Fruit fly (Drosophila melanogaster) whole organism, embryonic: ENCODE results near the gene CG9171.

ENCODE experiments used
- CG10267 ChIP-seq: fragments of 200-800 bp; sonication (Bioruptor generic); optimal IDR thresholded peaks from 2 replicates; lab custom pipeline; 2018; ENCODE audit warnings: missing biosample characterization, mild to moderate bottlenecking, missing genetic modification characterization, moderate library complexity
- CG10959 ChIP-seq: fragments of 200-800 bp; sonication (Bioruptor generic); IDR thresholded peaks from 2 replicates; pipeline ENCODE4 v1.3.6; 2022; ENCODE audit warnings: missing biosample characterization, missing genetic modification characterization
- CG10979 ChIP-seq: fragments of 200-800 bp; sonication (Bioruptor generic); optimal IDR thresholded peaks from 2 replicates; lab custom pipeline; 2018; ENCODE audit warnings: missing biosample characterization, mild to moderate bottlenecking, missing genetic modification characterization, moderate library complexity
- CG12155 ChIP-seq: fragments of 200-800 bp; sonication (Bioruptor generic); optimal IDR thresholded peaks from 3 replicates; lab custom pipeline; 2016; ENCODE audit warnings: missing biosample characterization, missing genetic modification characterization
- CG12942 ChIP-seq: fragments of 200-800 bp; sonication (Bioruptor generic); optimal IDR thresholded peaks from 3 replicates; lab custom pipeline; 2016; ENCODE audit warnings: missing biosample characterization, missing genetic modification characterization
- CG16863 ChIP-seq: fragments of 200-800 bp; sonication (Bioruptor generic); optimal IDR thresholded peaks from 3 replicates; lab custom pipeline; 2016; ENCODE audit warnings: missing biosample characterization, missing genetic modification characterization
- CG17361 ChIP-seq: fragments of 200-800 bp; sonication (Bioruptor generic); IDR thresholded peaks from 3 replicates; pipeline ENCODE4 v1.3.6; 2022; ENCODE audit warnings: missing biosample characterization, missing genetic modification characterization
- CG17612 ChIP-seq: fragments of 200-800 bp; sonication (Bioruptor generic); IDR thresholded peaks from 2 replicates; pipeline ENCODE4 v1.3.6; 2022; ENCODE audit warnings: missing biosample characterization, missing genetic modification characterization
- CG2129 ChIP-seq: fragments of 200-800 bp; sonication (Bioruptor generic); IDR thresholded peaks from 2 replicates; pipeline ENCODE4 v1.3.6; 2022; ENCODE audit warnings: missing biosample characterization, missing genetic modification characterization; ENCODE audit not compliant: partially characterized antibody
- CG2202 ChIP-seq: fragments of 200-800 bp; sonication (Bioruptor generic); optimal IDR thresholded peaks from 2 replicates; lab custom pipeline; 2018; ENCODE audit warnings: missing biosample characterization, mild to moderate bottlenecking, missing genetic modification characterization
- CG31441 ChIP-seq: fragments of 200-800 bp; sonication (Bioruptor generic); IDR thresholded peaks from 2 replicates; pipeline ENCODE4 v1.3.6; 2022; ENCODE audit warnings: missing biosample characterization, missing genetic modification characterization
- CG3281 ChIP-seq: fragments of 200-800 bp; sonication (Bioruptor generic); optimal IDR thresholded peaks from 3 replicates; lab custom pipeline; 2017; ENCODE audit warnings: missing biosample characterization, mild to moderate bottlenecking, missing genetic modification characterization
- CG33213 ChIP-seq: fragments of 200-800 bp; sonication (Bioruptor generic); optimal IDR thresholded peaks from 3 replicates; lab custom pipeline; 2016; ENCODE audit warnings: missing biosample characterization, missing genetic modification characterization
- CG6854 ChIP-seq: fragments of 200-800 bp; sonication (Bioruptor generic); optimal IDR thresholded peaks from 3 replicates; lab custom pipeline; 2017; ENCODE audit warnings: missing biosample characterization, mild to moderate bottlenecking, missing genetic modification characterization
- CG7556 ChIP-seq: fragments of 200-800 bp; sonication (Bioruptor generic); optimal IDR thresholded peaks from 2 replicates; lab custom pipeline; 2017; ENCODE audit warnings: missing biosample characterization, mild to moderate bottlenecking, missing genetic modification characterization
- CG7963 ChIP-seq: fragments of 200-800 bp; sonication (Bioruptor generic); IDR thresholded peaks from 3 replicates; pipeline ENCODE4 v1.3.6; 2022; ENCODE audit warnings: missing biosample characterization, missing genetic modification characterization; ENCODE audit not compliant: partially characterized antibody
- CG8359 ChIP-seq: fragments of 200-800 bp; sonication (Bioruptor generic); optimal IDR thresholded peaks from 2 replicates; lab custom pipeline; 2017; ENCODE audit warnings: missing biosample characterization, mild to moderate bottlenecking, missing genetic modification characterization, borderline replicate concordance
- CG9215 ChIP-seq: fragments of 200-800 bp; sonication (Bioruptor generic); IDR thresholded peaks from 2 replicates; pipeline ENCODE4 v1.3.6; 2022; ENCODE audit warnings: missing biosample characterization, missing genetic modification characterization
- CG9932 ChIP-seq: fragments of 200-800 bp; sonication (Bioruptor generic); IDR thresholded peaks from 2 replicates; pipeline ENCODE4 v1.3.6; 2022; ENCODE audit warnings: missing biosample characterization, missing genetic modification characterization
- Ets97D ChIP-seq: fragments of 200-800 bp; sonication (Bioruptor generic); optimal IDR thresholded peaks from 3 replicates; lab custom pipeline; 2016; ENCODE audit warnings: missing biosample characterization, missing genetic modification characterization
- Gug ChIP-seq: fragments of 200-800 bp; sonication (Bioruptor generic); IDR thresholded peaks from 4 replicates; pipeline ENCODE4 v1.3.6; 2022; ENCODE audit warnings: missing biosample characterization, missing genetic modification characterization
- Hey ChIP-seq: fragments of 200-800 bp; sonication (Bioruptor generic); optimal IDR thresholded peaks from 3 replicates; lab custom pipeline; 2018; ENCODE audit warnings: missing biosample characterization, mild to moderate bottlenecking, missing genetic modification characterization
- NFAT ChIP-seq: fragments of 200-800 bp; sonication (Bioruptor generic); IDR thresholded peaks from 2 replicates; pipeline ENCODE4 v1.3.6; 2022; ENCODE audit warnings: missing biosample characterization, missing genetic modification characterization
- Nf-YA ChIP-seq: fragments of 200-800 bp; sonication (Bioruptor generic); IDR thresholded peaks from 2 replicates; pipeline ENCODE4 v1.3.6; 2022; ENCODE audit warnings: missing biosample characterization, missing genetic modification characterization
- Poxn ChIP-seq: fragments of 200-800 bp; sonication (Bioruptor generic); IDR thresholded peaks from 2 replicates; pipeline ENCODE4 v1.3.6; 2022; ENCODE audit warnings: missing biosample characterization, missing genetic modification characterization
- Sox102F ChIP-seq: fragments of 200-800 bp; sonication (Bioruptor generic); optimal IDR thresholded peaks from 2 replicates; lab custom pipeline; 2018; ENCODE audit warnings: missing biosample characterization, mild to moderate bottlenecking, missing genetic modification characterization, moderate library complexity
- Spps ChIP-seq: fragments of 200-800 bp; sonication (Bioruptor generic); optimal IDR thresholded peaks from 2 replicates; lab custom pipeline; 2018; ENCODE audit warnings: missing biosample characterization, mild to moderate bottlenecking, missing genetic modification characterization
- Stat92E ChIP-seq, 3 experiments: fragments of >200 bp in 2 of 3; fragments of 200-800 bp in 1 of 3; sonication (Bioruptor generic) in 1 of 3; optimal IDR thresholded peaks; 2 replicates each; lab custom pipeline; 2017 to 2019; ENCODE audit warnings: missing biosample characterization in 3 of 3, missing genetic modification characterization in 3 of 3, mild to moderate bottlenecking in 1 of 3, moderate library complexity in 1 of 3
- ase ChIP-seq: fragments of 200-800 bp; sonication (Bioruptor generic); IDR thresholded peaks from 3 replicates; pipeline ENCODE4 v1.3.6; 2022; ENCODE audit warnings: missing biosample characterization, missing genetic modification characterization
- bab2 ChIP-seq: fragments of 200-800 bp; sonication (Bioruptor generic); optimal IDR thresholded peaks from 2 replicates; lab custom pipeline; 2016; ENCODE audit warnings: missing biosample characterization, missing genetic modification characterization
- crc ChIP-seq: fragments of 200-800 bp; sonication (Bioruptor generic); optimal IDR thresholded peaks from 2 replicates; lab custom pipeline; 2016; ENCODE audit warnings: missing biosample characterization, missing genetic modification characterization
- crp ChIP-seq, 2 experiments: fragments of 200-800 bp; sonication (Bioruptor generic); optimal IDR thresholded peaks; 2 replicates in 1 of 2; 3 replicates in 1 of 2; lab custom pipeline; 2017; ENCODE audit warnings: missing biosample characterization in 2 of 2, missing genetic modification characterization in 2 of 2, mild to moderate bottlenecking in 1 of 2, moderate library complexity in 1 of 2
- exex ChIP-seq: fragments of 200-800 bp; sonication (Bioruptor generic); optimal IDR thresholded peaks from 4 replicates; lab custom pipeline; 2018; ENCODE audit warnings: missing biosample characterization, mild to moderate bottlenecking, missing genetic modification characterization, moderate library complexity
- eyg ChIP-seq: fragments of 200-800 bp; sonication (Bioruptor generic); optimal IDR thresholded peaks from 3 replicates; lab custom pipeline; 2016; ENCODE audit warnings: missing biosample characterization, missing genetic modification characterization
- ham ChIP-seq: fragments of 200-800 bp; sonication (Bioruptor generic); IDR thresholded peaks from 2 replicates; pipeline ENCODE4 v1.3.6; 2022; ENCODE audit warnings: missing biosample characterization, missing genetic modification characterization
- ind ChIP-seq: fragments of 200-800 bp; sonication (Bioruptor generic); optimal IDR thresholded peaks from 3 replicates; lab custom pipeline; 2016; ENCODE audit warnings: missing biosample characterization, missing genetic modification characterization
- jing ChIP-seq: fragments of 200-800 bp; sonication (Bioruptor generic); optimal IDR thresholded peaks from 2 replicates; lab custom pipeline; 2018; ENCODE audit warnings: missing biosample characterization, mild to moderate bottlenecking, missing genetic modification characterization
- kni ChIP-seq: fragments of 200-800 bp; sonication (Bioruptor generic); optimal IDR thresholded peaks from 3 replicates; lab custom pipeline; 2017; ENCODE audit warnings: mild to moderate bottlenecking, missing biosample characterization, missing genetic modification reagents, missing genetic modification characterization
- lola ChIP-seq, 3 experiments: fragments of >200 bp in 2 of 3; fragments of 200-800 bp in 1 of 3; sonication (Bioruptor generic) in 1 of 3; optimal IDR thresholded peaks; 2 replicates each; lab custom pipeline; 2017 to 2019; ENCODE audit warnings: missing biosample characterization in 3 of 3, missing genetic modification characterization in 3 of 3, mild to moderate bottlenecking in 1 of 3, moderate library complexity in 1 of 3
- nom ChIP-seq: fragments of 200-800 bp; sonication (Bioruptor generic); optimal IDR thresholded peaks from 2 replicates; lab custom pipeline; 2017; ENCODE audit warnings: missing biosample characterization, missing genetic modification characterization, mild to moderate bottlenecking, moderate library complexity, missing genetic modification reagents
- p53 ChIP-seq: fragments of 200-800 bp; sonication (Bioruptor generic); optimal IDR thresholded peaks from 2 replicates; lab custom pipeline; 2016; ENCODE audit warnings: missing biosample characterization, missing genetic modification characterization
- pb ChIP-seq: fragments of 200-800 bp; sonication (Bioruptor generic); optimal IDR thresholded peaks from 3 replicates; lab custom pipeline; 2016; ENCODE audit warnings: missing biosample characterization, missing genetic modification characterization
- schlank ChIP-seq: fragments of 200-800 bp; sonication (Bioruptor generic); optimal IDR thresholded peaks from 2 replicates; lab custom pipeline; 2018; ENCODE audit warnings: missing biosample characterization, mild to moderate bottlenecking, missing genetic modification characterization
- sima ChIP-seq: fragments of 200-800 bp; sonication (Bioruptor generic); optimal IDR thresholded peaks from 2 replicates; lab custom pipeline; 2016; ENCODE audit warnings: missing biosample characterization, missing genetic modification characterization
- sug ChIP-seq: fragments of 200-800 bp; optimal IDR thresholded peaks from 2 replicates; lab custom pipeline; 2019; ENCODE audit warnings: missing biosample characterization, mild to moderate bottlenecking, missing genetic modification characterization, moderate library complexity
- yki ChIP-seq: fragments of >200 bp; optimal IDR thresholded peaks from 3 replicates; lab custom pipeline; 2018
- zf30C ChIP-seq: fragments of 200-800 bp; sonication (Bioruptor generic); optimal IDR thresholded peaks from 3 replicates; lab custom pipeline; 2018; ENCODE audit warnings: missing biosample characterization, mild to moderate bottlenecking, missing genetic modification characterization
- zfh2 ChIP-seq: fragments of 200-800 bp; sonication (Bioruptor generic); optimal IDR thresholded peaks from 2 replicates; lab custom pipeline; 2016; ENCODE audit warnings: missing biosample characterization, missing genetic modification characterization

Gene CG9171

DNA sequence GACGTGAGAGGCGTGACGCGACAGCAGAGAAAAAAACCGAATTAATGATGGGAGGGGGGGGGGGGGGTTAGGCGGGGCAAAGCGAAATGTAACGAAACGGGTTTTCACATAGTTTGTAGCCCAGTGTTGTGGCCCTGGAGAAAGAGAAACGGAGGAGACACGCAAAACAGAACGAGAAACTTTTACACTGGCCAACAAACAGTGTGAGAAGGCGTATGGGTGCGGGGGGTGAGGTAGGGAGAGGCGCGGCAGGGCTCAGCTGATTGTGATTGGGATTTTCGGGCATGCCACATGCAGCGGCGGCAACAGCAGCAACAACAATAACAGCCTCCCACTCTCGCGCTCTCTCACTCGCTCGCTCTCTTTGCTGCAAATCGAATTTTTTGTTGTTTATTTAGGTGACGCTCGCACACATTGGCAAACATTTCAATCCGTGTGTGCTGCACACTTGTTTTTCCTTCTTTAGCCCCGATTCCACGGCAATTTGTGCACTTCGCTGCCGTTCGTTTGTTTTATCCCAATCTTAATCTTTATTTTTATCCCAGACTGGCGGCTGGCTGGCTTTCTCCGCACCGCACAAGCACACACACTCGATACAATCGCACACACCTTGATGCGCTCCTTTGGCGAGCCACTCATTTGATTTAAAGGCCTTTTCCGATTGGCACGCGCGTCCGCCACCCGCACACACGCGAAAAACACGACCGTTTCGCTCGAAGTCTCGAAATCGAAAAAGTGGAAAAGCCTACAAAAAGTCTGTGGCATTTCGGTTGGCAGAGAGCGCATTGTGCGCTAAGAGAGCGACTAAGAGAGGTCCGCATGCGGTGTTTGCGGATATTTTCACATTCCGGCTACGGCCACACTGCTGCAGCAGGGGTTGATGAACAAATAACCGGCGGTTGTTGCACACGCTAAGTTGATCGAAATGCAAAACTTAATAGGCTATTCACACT, at the start of gene CG9171 (continued):
- TF ChIP-seq exex: peak; percentile 4
- peak in 1 of 3 experiments; percentile 96 for TF ChIP-seq lola (GFP tag; optimal IDR thresholded peaks at IDR 0.05; lab: Kevin White, UChicago)
- TF ChIP-seq CG6854: no peak
- peak; percentile 64 for TF ChIP-seq nom (GFP tag; lab: Kevin White, UChicago)
- TF ChIP-seq Spps: no peak
- TF ChIP-seq Nf-YA (GFP tag; lab: Robert Waterston, UW): no peak; the same call in 1 of the 2 replicates
- peak; percentile 27 for TF ChIP-seq Hey
- TF ChIP-seq CG10979 (tag; lab: Kevin White, UChicago): no peak
- no peak for TF ChIP-seq sima
- TF ChIP-seq p53: peak; percentile 0
- TF ChIP-seq CG12942 (GFP tag; lab: Kevin White, UChicago): no peak
- peak; percentile 12 for TF ChIP-seq CG12155 (GFP tag; lab: Kevin White, UChicago)
- TF ChIP-seq zf30C (GFP tag; lab: Kevin White, UChicago): peak; percentile 82
- peak; percentile 28 for TF ChIP-seq ind (GFP tag; lab: Kevin White, UChicago)
- peak; percentile 11 for TF ChIP-seq CG9215
- TF ChIP-seq ase: 0 out of 3 replicates have a peak, but pooled peaks have one; percentile 27
- no peak for TF ChIP-seq CG8359
- peak; percentile 61; the same call in 1 of the 2 replicates for TF ChIP-seq NFAT (GFP tag; lab: Robert Waterston, UW)
- no peak for TF ChIP-seq CG2202 (tag; lab: Kevin White, UChicago)
- peak; percentile 73 for TF ChIP-seq CG33213 (GFP tag; lab: Kevin White, UChicago)
- TF ChIP-seq sug: peak; percentile 13
- TF ChIP-seq CG17612 (GFP tag; lab: Robert Waterston, UW): no peak
- peak; percentile 8 for TF ChIP-seq bab2
- TF ChIP-seq Poxn: no peak
- TF ChIP-seq CG31441 (GFP tag; lab: Robert Waterston, UW): peak; percentile 51; the same call in 1 of the 2 replicates
- peak; percentile 44 for TF ChIP-seq yki
- peak; percentile 24 for TF ChIP-seq CG7556
- no peak for TF ChIP-seq CG16863 (GFP tag; lab: Kevin White, UChicago)
- no peak for TF ChIP-seq CG3281 (GFP tag; lab: Kevin White, UChicago)
- TF ChIP-seq CG10959 (GFP tag; lab: Robert Waterston, UW): no peak
- no peak for TF ChIP-seq CG2129
- no peak for TF ChIP-seq zfh2 (GFP tag; lab: Kevin White, UChicago)
- peak; percentile 0 for TF ChIP-seq schlank (tag; lab: Kevin White, UChicago)
- no peak for TF ChIP-seq eyg (GFP tag; lab: Kevin White, UChicago)
- TF ChIP-seq ham (GFP tag; lab: Robert Waterston, UW): no peak
- TF ChIP-seq Gug (GFP tag; lab: Robert Waterston, UW): peak; percentile 4; the same call in 1 of the 4 replicates
- no peak for TF ChIP-seq jing
- peak; percentile 73 for TF ChIP-seq CG10267 (tag; lab: Kevin White, UChicago)
- peak; percentile 84 for TF ChIP-seq kni
- peak; percentile 32; the same call in 2 of the 3 replicates for TF ChIP-seq CG17361 (GFP tag; lab: Robert Waterston, UW)
- peak; percentile 80 for TF ChIP-seq Ets97D (GFP tag; lab: Kevin White, UChicago)
- TF ChIP-seq crc (GFP tag; lab: Kevin White, UChicago): no peak
- peak; percentile 24 for TF ChIP-seq Sox102F
- peak in 1 of 3 experiments; percentile 4 for TF ChIP-seq Stat92E (GFP tag; optimal IDR thresholded peaks at IDR 0.05; lab: Kevin White, UChicago)
- peak in 1 of 2 experiments; percentile 78 for TF ChIP-seq crp (GFP tag; optimal IDR thresholded peaks at IDR 0.05; lab: Kevin White, UChicago)
- TF ChIP-seq CG9932: peak; percentile 65
- peak; percentile 15 for TF ChIP-seq pb (GFP tag; lab: Kevin White, UChicago)
- TF ChIP-seq CG7963 (GFP tag; lab: Robert Waterston, UW): peak; percentile 51; the same call in 1 of the 3 replicates
